Worm (Caenorhabditis elegans) whole organism, late embryonic: ENCODE data around the gene srxa-2.

Experiments
- K02D7.2 ChIP-seq: sonication (generic microtip); optimal IDR thresholded peaks from 2 replicates; lab custom pipeline; 2017; ENCODE audit warnings: mild to moderate bottlenecking, missing genetic modification characterization, missing compliant biosample characterization
- ama-1 ChIP-seq: fragments of 150-350 bp; optimal IDR thresholded peaks from 2 replicates; lab custom pipeline; 2014
- dmd-4 ChIP-seq: sonication (generic microtip); optimal IDR thresholded peaks from 2 replicates; lab custom pipeline; 2016; ENCODE audit warnings: borderline replicate concordance, missing genetic modification characterization, missing compliant biosample characterization
- fkh-6 ChIP-seq: sonication (generic microtip); optimal IDR thresholded peaks from 2 replicates; lab custom pipeline; 2016; ENCODE audit warnings: missing genetic modification characterization, missing compliant biosample characterization
- hlh-8 ChIP-seq: sonication (generic microtip); optimal IDR thresholded peaks from 2 replicates; lab custom pipeline; 2016; ENCODE audit warnings: missing genotype, missing genetic modification characterization, missing compliant biosample characterization
- lin-11 ChIP-seq: fragments of 200-800 bp; sonication (Bioruptor generic); optimal IDR thresholded peaks from 2 replicates; lab custom pipeline; 2018; ENCODE audit warnings: mild to moderate bottlenecking, missing genetic modification characterization, missing compliant biosample characterization
- pha-2 ChIP-seq: sonication (generic microtip); optimal IDR thresholded peaks from 2 replicates; lab custom pipeline; 2017; ENCODE audit warnings: mild to moderate bottlenecking, missing genetic modification characterization, missing compliant biosample characterization
- pha-4 ChIP-seq: fragments of 150-350 bp; optimal IDR thresholded peaks from 2 replicates; lab custom pipeline; 2018; ENCODE audit warnings: missing biosample characterization, missing genetic modification reagents, missing genetic modification characterization
- unc-3 ChIP-seq, 2 experiments: fragments of 200-800 bp in 1 of 2; sonication (Bioruptor generic) in 1 of 2; sonication (generic microtip) in 1 of 2; conservative IDR thresholded peaks in 1 of 2; optimal IDR thresholded peaks in 1 of 2; 2 replicates each; pipeline versions ENCODE4 v1.3.6 to Lab custom; 2016 to 2022; ENCODE audit warnings: missing compliant biosample characterization in 2 of 2, missing genetic modification characterization in 2 of 2, missing genetic modification reagents in 1 of 2

DNA sequence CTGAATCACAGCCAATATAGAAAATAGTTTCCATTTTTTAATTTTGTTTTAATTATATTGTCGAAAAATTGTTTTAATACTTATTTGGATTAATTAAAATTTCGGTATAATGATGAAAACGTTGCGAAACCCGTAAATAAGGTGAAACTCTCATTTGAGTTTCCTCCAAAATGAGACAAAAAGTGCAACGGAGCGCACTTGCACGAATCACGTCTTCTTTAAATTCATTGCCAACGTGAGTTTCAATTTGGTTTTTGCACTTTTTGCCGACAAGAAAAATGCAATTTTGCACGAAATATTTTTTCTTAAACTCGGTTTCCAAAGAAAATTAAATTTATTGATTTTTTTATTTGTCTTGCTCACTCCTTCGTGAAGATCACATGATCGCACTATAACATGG is 37.2 kb upstream of the srxa-2 start, which contains the start of gene daf-15:
- TF ChIP-seq dmd-4 (no peak), pha-2 (tag; lab: Kevin White, UChicago) (no peak), K02D7.2 (tag; lab: Kevin White, UChicago) (no peak), unc-3 (GFP tag; conservative IDR thresholded peaks at IDR 0.05; lab: Robert Waterston, UW) (no peak), unc-3 (tag; optimal IDR thresholded peaks at IDR 0.05; lab: Kevin White, UChicago) (no peak), fkh-6 (tag; lab: Kevin White, UChicago) (no peak), hlh-8 (no peak), ama-1 (lab: Kevin White, UChicago) (no peak), lin-11 (tag; lab: Kevin White, UChicago) (no peak), pha-4 (no peak)
